Fruit fly (Drosophila melanogaster): Measurements from ENCODE around the gene Mrp4.

Gene Mrp4

DNA sequence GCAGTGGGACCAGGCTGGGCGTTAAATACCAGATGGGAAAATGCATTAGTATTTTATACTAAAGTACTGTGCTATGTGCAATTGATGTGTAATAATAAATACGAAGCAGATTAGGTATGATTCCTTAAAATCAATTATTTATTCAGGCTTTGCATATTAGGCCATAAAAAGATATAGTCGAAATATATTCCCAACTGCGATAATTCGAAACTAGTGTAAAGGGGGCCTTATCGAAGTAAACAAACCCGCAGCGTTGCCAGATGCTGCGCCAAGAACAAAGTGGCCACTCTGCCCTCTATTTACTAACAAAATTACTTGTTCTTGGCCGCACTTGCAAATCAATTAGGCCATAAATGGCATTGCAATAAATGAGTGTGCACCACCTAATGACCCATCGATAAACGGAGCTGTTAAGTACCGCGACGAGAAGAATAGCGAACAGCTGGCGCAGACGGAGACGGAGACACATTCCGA, 11.5 kb upstream of the Mrp4 start, which contains the start of gene CG10898 (continued):
- TF ChIP-seq CG14965 (GFP tag; optimal IDR thresholded peaks at IDR 0.05; ENCODE audit: borderline replicate concordance), result peak; percentile 8
- no peak for TF ChIP-seq Kr (GFP tag; optimal IDR thresholded peaks at IDR 0.05)
- TF ChIP-seq pb (GFP tag; optimal IDR thresholded peaks at IDR 0.05), result peak; percentile 61
- peak in 1 of 2 experiments; percentile 52 for TF ChIP-seq insv (GFP tag; optimal IDR thresholded peaks at IDR 0.05)
- TF ChIP-seq CG1792 (GFP tag; optimal IDR thresholded peaks at IDR 0.05), result peak; percentile 86
- peak; percentile 86 for TF ChIP-seq lmd (GFP tag; IDR thresholded peaks at IDR 0.05)
- TF ChIP-seq CG18619 (GFP tag; optimal IDR thresholded peaks at IDR 0.05), result peak; percentile 63
- TF ChIP-seq CG10565 (GFP tag; optimal IDR thresholded peaks at IDR 0.05), result peak; percentile 10
- no peak for TF ChIP-seq Ravus (GFP tag; IDR thresholded peaks at IDR 0.05)
- peak; percentile 72 for TF ChIP-seq CG10267 (tag; optimal IDR thresholded peaks at IDR 0.05)
- peak; percentile 44 for TF ChIP-seq grn (GFP tag; optimal IDR thresholded peaks at IDR 0.05)
- TF ChIP-seq crol (GFP tag; IDR thresholded peaks at IDR 0.05), result peak; percentile 39; the same call in 1 of the 2 replicates
- TF ChIP-seq Hand (GFP tag; optimal IDR thresholded peaks at IDR 0.05), result no peak
- TF ChIP-seq E2f2 (GFP tag; IDR thresholded peaks at IDR 0.05), result peak; percentile 72
- TF ChIP-seq Bdp1 (GFP tag; optimal IDR thresholded peaks at IDR 0.05), result peak; percentile 77
- TF ChIP-seq Hey (tag; optimal IDR thresholded peaks at IDR 0.05), result no peak
- peak; percentile 83 for TF ChIP-seq Sin3A (optimal IDR thresholded peaks at IDR 0.05)
- no peak for TF ChIP-seq CG42726 (GFP tag; IDR thresholded peaks at IDR 0.05; ENCODE audit: partially characterized antibody)
- peak; percentile 79 for TF ChIP-seq CG18599 (GFP tag; optimal IDR thresholded peaks at IDR 0.05)
- TF ChIP-seq exex (tag; optimal IDR thresholded peaks at IDR 0.05), result peak; percentile 47
- TF ChIP-seq CG1233 (GFP tag; optimal IDR thresholded peaks at IDR 0.05), result peak; percentile 66
- TF ChIP-seq Xrp1 (GFP tag; IDR thresholded peaks at IDR 0.05), result peak; percentile 89
- peak; percentile 32 for TF ChIP-seq CG10274 (GFP tag; optimal IDR thresholded peaks at IDR 0.05)
- peak; percentile 87 for TF ChIP-seq CG8944 (GFP tag; optimal IDR thresholded peaks at IDR 0.05)
- TF ChIP-seq CG30431 (GFP tag; optimal IDR thresholded peaks at IDR 0.05), result peak; percentile 61
- peak; percentile 93 for TF ChIP-seq CG11456 (GFP tag; IDR thresholded peaks at IDR 0.05)
- TF ChIP-seq CG34422 (GFP tag; IDR thresholded peaks at IDR 0.05), result peak; percentile 88
- no peak for TF ChIP-seq CG1832 (GFP tag; optimal IDR thresholded peaks at IDR 0.05)
- TF ChIP-seq toy (GFP tag; IDR thresholded peaks at IDR 0.05), result peak; percentile 59; the same call in 1 of the 2 replicates
- TF ChIP-seq tio (GFP tag; optimal IDR thresholded peaks at IDR 0.05), result peak; percentile 64
- TF ChIP-seq Dref (GFP tag; IDR thresholded peaks at IDR 0.05), result peak; percentile 50
- TF ChIP-seq Ada2b (GFP tag; IDR thresholded peaks at IDR 0.05), result peak; percentile 80
- peak; percentile 67 for TF ChIP-seq CG3838 (GFP tag; optimal IDR thresholded peaks at IDR 0.05)
- TF ChIP-seq dan (GFP tag; IDR thresholded peaks at IDR 0.05), result no peak
- peak; percentile 90 for TF ChIP-seq CG13775 (GFP tag; optimal IDR thresholded peaks at IDR 0.05)
- no peak for TF ChIP-seq vnd (GFP tag; IDR thresholded peaks at IDR 0.05; ENCODE audit: partially characterized antibody)
- TF ChIP-seq knrl (GFP tag; IDR thresholded peaks at IDR 0.05; ENCODE audit: partially characterized antibody), result peak; percentile 52; the same call in 2 of the 3 replicates
- TF ChIP-seq dmrt11E (tag; optimal IDR thresholded peaks at IDR 0.05), result peak; percentile 65
- peak; percentile 91 for TF ChIP-seq ssp (GFP tag; IDR thresholded peaks at IDR 0.05)
- TF ChIP-seq CG15696 (tag; optimal IDR thresholded peaks at IDR 0.05), result peak; percentile 69
- TF ChIP-seq CG6254 (GFP tag; optimal IDR thresholded peaks at IDR 0.05), result peak; percentile 60
- TF ChIP-seq CG17612 (GFP tag; IDR thresholded peaks at IDR 0.05), result peak; percentile 74
- TF ChIP-seq CG14860 (GFP tag; IDR thresholded peaks at IDR 0.05; ENCODE audit: partially characterized antibody), result no peak
- peak; percentile 91 for TF ChIP-seq Rfx (GFP tag; IDR thresholded peaks at IDR 0.05)
- no peak for TF ChIP-seq CG7963 (GFP tag; IDR thresholded peaks at IDR 0.05; ENCODE audit: partially characterized antibody)
- peak; percentile 12 for TF ChIP-seq Usf (GFP tag; optimal IDR thresholded peaks at IDR 0.05)
- peak; percentile 83 for TF ChIP-seq CG12942 (GFP tag; optimal IDR thresholded peaks at IDR 0.05)
- peak; percentile 63 for TF ChIP-seq croc (GFP tag; conservative IDR thresholded peaks at IDR 0.05)
- peak; percentile 57 for TF ChIP-seq twi (tag; optimal IDR thresholded peaks at IDR 0.05)
- TF ChIP-seq schlank (tag; optimal IDR thresholded peaks at IDR 0.05), result peak; percentile 37
- no peak for TF ChIP-seq zf30C (GFP tag; optimal IDR thresholded peaks at IDR 0.05)
